Fruit fly (Drosophila melanogaster) whole organism: Measurements from ENCODE around the gene SuUR.

Experiments used
- Dll ChIP-seq: fragments of >200 bp; optimal IDR thresholded peaks from 2 replicates; lab custom pipeline; 2017
- EcR ChIP-seq, 2 experiments: fragments of >200 bp; optimal IDR thresholded peaks; 2 replicates each; lab custom pipeline; 2017; ENCODE audit warnings: missing biosample characterization in 2 of 2, missing genetic modification characterization in 2 of 2, missing genetic modification reagents in 2 of 2
- pan ChIP-seq: fragments of >200 bp; optimal IDR thresholded peaks from 2 replicates; lab custom pipeline; 2017
- psq ChIP-seq: fragments of >200 bp; optimal IDR thresholded peaks from 2 replicates; lab custom pipeline; 2017
- usp ChIP-seq: fragments of >200 bp; optimal IDR thresholded peaks from 2 replicates; lab custom pipeline; 2017; ENCODE audit warnings: missing biosample characterization, missing genetic modification characterization, mixed read lengths

- TF ChIP-seq psq (no peak), pan (no peak), usp (GFP tag; lab: Kevin White, UChicago) (no peak), EcR (GFP tag; optimal IDR thresholded peaks at IDR 0.05; lab: Kevin White, UChicago) (no peak), Dll (lab: Kevin White, UChicago) (no peak)
Observed at dm6 chr3L:11091943-11092609, 27.3 kb downstream of the SuUR start.
